Worm (Caenorhabditis elegans) whole organism, late embryonic: ENCODE measurements around the gene puf-8.

Experiments
- sox-4 ChIP-seq: sonication (generic microtip); optimal IDR thresholded peaks from 2 replicates; lab custom pipeline; 2017; ENCODE audit warnings: mild to moderate bottlenecking, missing genetic modification characterization, inconsistent platforms, missing compliant biosample characterization
- ztf-16 ChIP-seq: sonication (generic microtip); optimal IDR thresholded peaks from 2 replicates; lab custom pipeline; 2017; ENCODE audit warnings: missing genetic modification characterization, missing compliant biosample characterization

DNA sequence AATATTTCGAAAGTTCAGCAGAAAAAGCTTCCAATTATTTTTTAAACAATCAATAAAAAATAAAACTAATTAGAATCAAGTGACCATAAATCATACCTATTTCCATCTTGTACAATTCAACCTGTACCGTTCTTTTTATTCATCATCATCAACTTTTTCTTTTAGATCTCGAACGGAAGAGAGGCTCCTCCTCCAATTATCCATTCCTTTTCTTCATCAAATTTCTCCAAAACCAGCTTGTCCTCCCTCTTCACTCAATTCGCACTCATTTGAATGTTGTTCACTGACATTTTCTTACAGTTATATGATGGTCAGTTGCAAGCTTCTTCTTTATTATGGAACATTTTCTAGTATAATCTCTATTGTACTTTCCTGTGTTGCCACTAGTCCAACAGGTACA, 36.2 kb downstream of the puf-8 start, which contains the start of gene C30G12.4:
- TF ChIP-seq ztf-16 (tag; lab: Kevin White, UChicago): no peak
- no peak for TF ChIP-seq sox-4 (tag; lab: Kevin White, UChicago)
